Worm (Caenorhabditis elegans): ENCODE data around the gene srv-25.

srv-25 gene

ce11 chrIV:6336748-6337147 is 33.2 kb upstream of the srv-25 start (continued):
- peak; percentile 90 for TF ChIP-seq php-3 (GFP tag; IDR thresholded peaks at IDR 0.05)
- no peak; the same call in 1 of the 2 replicates for TF ChIP-seq daf-19 (GFP tag; conservative IDR thresholded peaks at IDR 0.05)
- TF ChIP-seq ama-1 (optimal IDR thresholded peaks at IDR 0.05) = peak; percentile 72
- peak; percentile 91 for TF ChIP-seq saeg-2 (GFP tag; IDR thresholded peaks at IDR 0.05)
- TF ChIP-seq Y48G9A.11 (GFP tag; IDR thresholded peaks at IDR 0.05) = no peak
- TF ChIP-seq nhr-28 (tag; optimal IDR thresholded peaks at IDR 0.05) = peak; percentile 89
- TF ChIP-seq lin-15B (tag; optimal IDR thresholded peaks at IDR 0.05) = no peak
- TF ChIP-seq lim-7 (GFP tag; IDR thresholded peaks at IDR 0.05) = no peak
- TF ChIP-seq mdl-1 (tag; optimal IDR thresholded peaks at IDR 0.05) = peak; percentile 99
- no peak for TF ChIP-seq ceh-28 (tag; optimal IDR thresholded peaks at IDR 0.05)
- TF ChIP-seq hlh-30 (tag; optimal IDR thresholded peaks at IDR 0.05; ENCODE audit: insufficient read depth) = peak; percentile 100
- TF ChIP-seq nhr-111 (GFP tag; optimal IDR thresholded peaks at IDR 0.05) = no peak
- no peak for TF ChIP-seq daf-8 (GFP tag; IDR thresholded peaks at IDR 0.05)
- peak; percentile 84 for TF ChIP-seq nhr-11 (tag; optimal IDR thresholded peaks at IDR 0.05)
- TF ChIP-seq T26A8.4 (GFP tag; IDR thresholded peaks at IDR 0.05) = peak; percentile 89
- no peak for TF ChIP-seq Y5F2A.4 (GFP tag; optimal IDR thresholded peaks at IDR 0.05)
- TF ChIP-seq gei-8 (GFP tag; optimal IDR thresholded peaks at IDR 0.05) = peak; percentile 95
- peak; percentile 84 for TF ChIP-seq nhr-6 (tag; optimal IDR thresholded peaks at IDR 0.05)
- peak; percentile 31 for TF ChIP-seq fkh-10 (GFP tag; optimal IDR thresholded peaks at IDR 0.05)
- TF ChIP-seq sdz-12 (GFP tag; optimal IDR thresholded peaks at IDR 0.05) = no peak
- TF ChIP-seq ceh-20 (GFP tag; IDR thresholded peaks at IDR 0.05) = peak; percentile 97
- TF ChIP-seq nhr-48 (tag; optimal IDR thresholded peaks at IDR 0.05) = peak; percentile 99
- TF ChIP-seq egl-43 (GFP tag; IDR thresholded peaks at IDR 0.05) = peak; percentile 76
- TF ChIP-seq nhr-41 (GFP tag; IDR thresholded peaks at IDR 0.05) = no peak
- no peak for TF ChIP-seq ceh-82 (tag; optimal IDR thresholded peaks at IDR 0.05)
- no peak for TF ChIP-seq tag-97 (GFP tag; IDR thresholded peaks at IDR 0.05)
- peak; percentile 46 for TF ChIP-seq skn-1 (tag; optimal IDR thresholded peaks at IDR 0.05)
- no peak for TF ChIP-seq ztf-11 (tag; optimal IDR thresholded peaks at IDR 0.05)
- TF ChIP-seq rbr-2 (tag; optimal IDR thresholded peaks at IDR 0.05) = peak; percentile 75
- TF ChIP-seq mes-2 (tag; optimal IDR thresholded peaks at IDR 0.05; ENCODE audit: poor library complexity, severe bottlenecking) = peak; percentile 79
- TF ChIP-seq nhr-42 (GFP tag; IDR thresholded peaks at IDR 0.05) = peak; percentile 80; the same call in 1 of the 2 replicates
- peak; percentile 77; the same call in 1 of the 2 replicates for TF ChIP-seq pha-4 (GFP tag; IDR thresholded peaks at IDR 0.05)
- TF ChIP-seq pha-4 (tag; optimal IDR thresholded peaks at IDR 0.05) = no peak
- no peak for TF ChIP-seq nhr-77 (tag; optimal IDR thresholded peaks at IDR 0.05)
- TF ChIP-seq madf-5 (GFP tag; IDR thresholded peaks at IDR 0.05) = no peak
- no peak for TF ChIP-seq lir-3 (tag; optimal IDR thresholded peaks at IDR 0.05)
- peak; percentile 88 for TF ChIP-seq T20F7.1 (GFP tag; optimal IDR thresholded peaks at IDR 0.05)
- peak; percentile 78 to 95 for TF ChIP-seq lsy-2 (tag; optimal IDR thresholded peaks at IDR 0.05)
- no peak for TF ChIP-seq ceh-62 (tag; optimal IDR thresholded peaks at IDR 0.05)
- no peak for TF ChIP-seq daf-12 (tag; optimal IDR thresholded peaks at IDR 0.05)

- peak in 1 of 2 experiments; percentile 43 for TF ChIP-seq unc-62 (GFP tag; optimal IDR thresholded peaks at IDR 0.05 in 1 of 2)
- no peak for TF ChIP-seq unc-62 (tag; optimal IDR thresholded peaks at IDR 0.05)
- TF ChIP-seq lin-39 (tag; optimal IDR thresholded peaks at IDR 0.05) = no peak
- no peak for TF ChIP-seq pha-4 (GFP tag; IDR thresholded peaks at IDR 0.05)
- peak; percentile 24 for TF ChIP-seq pha-4 (tag; optimal IDR thresholded peaks at IDR 0.05)
- no peak for TF ChIP-seq saeg-2 (GFP tag; IDR thresholded peaks at IDR 0.05)
- peak in 1 of 2 experiments; percentile 12 for TF ChIP-seq mdl-1 (tag; optimal IDR thresholded peaks at IDR 0.05)
These were observed 32.4 kb upstream of the srv-25 start, which contains the start of gene mif-4 for ce11 chrIV:6335908-6336307. TSS of gene mif-4 (minus strand) at chrIV:6335994.

Measured in whole organism, L4 larva.